Worm (Caenorhabditis elegans) whole organism, L2 larva: Measurements from ENCODE around the gene pix-1.

Source experiments
- aly-2 ChIP-seq: fragments of 150-350 bp; optimal IDR thresholded peaks from 2 replicates; lab custom pipeline; 2014; ENCODE audit warnings: missing biosample characterization, missing genetic modification characterization
- lin-39 ChIP-seq: fragments of 150-350 bp; optimal IDR thresholded peaks from 2 replicates; lab custom pipeline; 2014; ENCODE audit warnings: missing biosample characterization, missing genetic modification reagents, missing genetic modification characterization
- nhr-25 ChIP-seq: fragments of 150-350 bp; sonication (generic microtip); optimal IDR thresholded peaks from 3 replicates; lab custom pipeline; 2014; ENCODE audit warnings: missing biosample characterization, missing genetic modification characterization
- unc-62 ChIP-seq: fragments of 150-350 bp; optimal IDR thresholded peaks from 2 replicates; lab custom pipeline; 2014; ENCODE audit warnings: missing biosample characterization, missing genetic modification reagents, missing genetic modification characterization

- TF ChIP-seq lin-39 (tag; lab: Kevin White, UChicago), result no peak
- no peak for TF ChIP-seq nhr-25 (tag; lab: Kevin White, UChicago)
- TF ChIP-seq unc-62 (GFP tag; lab: Kevin White, UChicago), result no peak
- TF ChIP-seq aly-2 (tag; lab: Kevin White, UChicago), result no peak
Observed at ce11 chrX:13768562-13768961, 41.5 kb downstream of the pix-1 start.
